Fruit fly (Drosophila melanogaster) whole organism, pupa: ENCODE data around the gene obe.

Experiments
- CG10348 ChIP-seq: fragments of 200-800 bp; sonication (Bioruptor generic); IDR thresholded peaks from 2 replicates; pipeline ENCODE4 v1.3.6; 2022; ENCODE audit warnings: missing biosample characterization, missing genetic modification characterization
- CG12605 ChIP-seq: fragments of 200-800 bp; sonication (Bioruptor generic); IDR thresholded peaks from 2 replicates; pipeline ENCODE4 v1.3.6; 2022; ENCODE audit warnings: missing biosample characterization, missing genetic modification characterization
- CG13204 ChIP-seq: fragments of 200-800 bp; sonication (Bioruptor generic); optimal IDR thresholded peaks from 2 replicates; lab custom pipeline; 2018; ENCODE audit warnings: missing biosample characterization, mild to moderate bottlenecking, missing genetic modification characterization, moderate library complexity
- CG14655 ChIP-seq: fragments of 200-800 bp; sonication (Bioruptor generic); optimal IDR thresholded peaks from 3 replicates; lab custom pipeline; 2017; ENCODE audit warnings: mild to moderate bottlenecking, missing biosample characterization, missing genetic modification reagents, missing genetic modification characterization
- CG15710 ChIP-seq: fragments of 200-800 bp; sonication (Bioruptor generic); optimal IDR thresholded peaks from 2 replicates; lab custom pipeline; 2018; ENCODE audit warnings: missing biosample characterization, mild to moderate bottlenecking, missing genetic modification characterization, moderate library complexity
- CG17806 ChIP-seq: fragments of 200-800 bp; sonication (Bioruptor generic); optimal IDR thresholded peaks from 2 replicates; lab custom pipeline; 2018; ENCODE audit warnings: missing biosample characterization, mild to moderate bottlenecking, missing genetic modification characterization, moderate library complexity
- CG32121 ChIP-seq: fragments of 200-800 bp; sonication (Bioruptor generic); IDR thresholded peaks from 2 replicates; pipeline ENCODE4 v1.3.6; 2022; ENCODE audit warnings: missing biosample characterization, missing genetic modification characterization
- CG34367 ChIP-seq: fragments of 200-800 bp; sonication (Bioruptor generic); optimal IDR thresholded peaks from 2 replicates; lab custom pipeline; 2018; ENCODE audit warnings: missing biosample characterization, mild to moderate bottlenecking, missing genetic modification characterization
- CG4496 ChIP-seq: fragments of 200-800 bp; sonication (Bioruptor generic); IDR thresholded peaks from 3 replicates; pipeline ENCODE4 v1.3.6; 2022; ENCODE audit warnings: missing biosample characterization, missing genetic modification characterization
- CG8159 ChIP-seq: fragments of 200-800 bp; sonication (Bioruptor generic); optimal IDR thresholded peaks from 3 replicates; lab custom pipeline; 2018; ENCODE audit warnings: missing biosample characterization, mild to moderate bottlenecking, missing genetic modification characterization, moderate library complexity
- CG8301 ChIP-seq: fragments of 200-800 bp; sonication (Bioruptor generic); optimal IDR thresholded peaks from 2 replicates; lab custom pipeline; 2018; ENCODE audit warnings: missing biosample characterization, mild to moderate bottlenecking, missing genetic modification characterization
- CG9948 ChIP-seq: fragments of 200-800 bp; sonication (Bioruptor generic); optimal IDR thresholded peaks from 2 replicates; lab custom pipeline; 2018; ENCODE audit warnings: missing biosample characterization, mild to moderate bottlenecking, missing genetic modification characterization, moderate library complexity
- D1 ChIP-seq: fragments of 200-800 bp; sonication (Bioruptor generic); optimal IDR thresholded peaks from 2 replicates; lab custom pipeline; 2018; ENCODE audit warnings: missing biosample characterization, mild to moderate bottlenecking, missing genetic modification characterization, moderate library complexity
- EcR ChIP-seq: fragments of 200-800 bp; sonication (Bioruptor generic); optimal IDR thresholded peaks from 3 replicates; lab custom pipeline; 2019; ENCODE audit warnings: missing biosample characterization, missing genetic modification characterization, mild to moderate bottlenecking, moderate library complexity, missing genetic modification reagents
- Ets98B ChIP-seq: fragments of 200-800 bp; sonication (Bioruptor generic); IDR thresholded peaks from 2 replicates; pipeline ENCODE4 v1.3.6; 2022; ENCODE audit warnings: missing biosample characterization, missing genetic modification characterization
- Pif1A ChIP-seq: fragments of 200-800 bp; sonication (Bioruptor generic); optimal IDR thresholded peaks from 3 replicates; lab custom pipeline; 2016; ENCODE audit warnings: missing biosample characterization, missing genetic modification characterization
- Pif1B ChIP-seq: fragments of 200-800 bp; sonication (Bioruptor generic); optimal IDR thresholded peaks from 3 replicates; lab custom pipeline; 2016; ENCODE audit warnings: missing biosample characterization, missing genetic modification characterization
- Snoo ChIP-seq: fragments of 200-800 bp; sonication (Bioruptor generic); optimal IDR thresholded peaks from 3 replicates; lab custom pipeline; 2017; ENCODE audit warnings: missing biosample characterization, mild to moderate bottlenecking, missing genetic modification characterization, inconsistent platforms
- fd96Ca ChIP-seq: fragments of 200-800 bp; sonication (Bioruptor generic); IDR thresholded peaks from 3 replicates; pipeline ENCODE4 v1.3.6; 2022; ENCODE audit warnings: missing biosample characterization, missing genetic modification characterization
- gl ChIP-seq: fragments of 200-800 bp; sonication (Bioruptor generic); optimal IDR thresholded peaks from 2 replicates; lab custom pipeline; 2018; ENCODE audit warnings: missing biosample characterization, mild to moderate bottlenecking, missing genetic modification characterization
- rn ChIP-seq: fragments of 200-800 bp; sonication (Bioruptor generic); IDR thresholded peaks from 2 replicates; pipeline ENCODE4 v1.3.6; 2022; ENCODE audit warnings: missing biosample characterization, missing genetic modification characterization

obe gene

dm6 chr3R:15451344-15452107, 34.3 kb upstream of the obe start:
- TF ChIP-seq CG4496 (no peak), Pif1A (GFP tag; lab: Kevin White, UChicago) (no peak), EcR (GFP tag; lab: Kevin White, UChicago) (peak; percentile 24), fd96Ca (GFP tag; lab: Robert Waterston, UW) (no peak), CG34367 (tag; lab: Kevin White, UChicago) (no peak), CG8301 (no peak), D1 (tag; lab: Kevin White, UChicago) (no peak)

- peak; percentile 1 for TF ChIP-seq CG14655 (GFP tag; lab: Kevin White, UChicago)
- TF ChIP-seq CG15710 = peak; percentile 49
- peak; percentile 43 for TF ChIP-seq CG17806 (tag; lab: Kevin White, UChicago)
- peak; percentile 38 for TF ChIP-seq Snoo
- TF ChIP-seq gl (tag; lab: Kevin White, UChicago) = no peak
- peak; percentile 67 for TF ChIP-seq EcR (GFP tag; lab: Kevin White, UChicago)
- no peak for TF ChIP-seq CG12605 (GFP tag; lab: Robert Waterston, UW)
- TF ChIP-seq CG4496 = no peak
- TF ChIP-seq CG8301 = peak; percentile 3
- no peak for TF ChIP-seq Ets98B (GFP tag; lab: Robert Waterston, UW)
- peak; percentile 49 for TF ChIP-seq CG8159 (tag; lab: Kevin White, UChicago)
- peak; percentile 7 for TF ChIP-seq Pif1B (GFP tag; lab: Kevin White, UChicago)
- no peak for TF ChIP-seq CG32121
- TF ChIP-seq CG13204 = no peak
- TF ChIP-seq CG10348 = no peak
- TF ChIP-seq D1 (tag; lab: Kevin White, UChicago) = no peak
- peak; percentile 27 for TF ChIP-seq Pif1A (GFP tag; lab: Kevin White, UChicago)
- TF ChIP-seq CG9948 = peak; percentile 13
- no peak for TF ChIP-seq rn
- TF ChIP-seq fd96Ca (GFP tag; lab: Robert Waterston, UW) = no peak
- TF ChIP-seq CG34367 (tag; lab: Kevin White, UChicago) = peak; percentile 1
Observed at dm6 chr3R:15457386-15458011, 28.4 kb upstream of the obe start.

DNA sequence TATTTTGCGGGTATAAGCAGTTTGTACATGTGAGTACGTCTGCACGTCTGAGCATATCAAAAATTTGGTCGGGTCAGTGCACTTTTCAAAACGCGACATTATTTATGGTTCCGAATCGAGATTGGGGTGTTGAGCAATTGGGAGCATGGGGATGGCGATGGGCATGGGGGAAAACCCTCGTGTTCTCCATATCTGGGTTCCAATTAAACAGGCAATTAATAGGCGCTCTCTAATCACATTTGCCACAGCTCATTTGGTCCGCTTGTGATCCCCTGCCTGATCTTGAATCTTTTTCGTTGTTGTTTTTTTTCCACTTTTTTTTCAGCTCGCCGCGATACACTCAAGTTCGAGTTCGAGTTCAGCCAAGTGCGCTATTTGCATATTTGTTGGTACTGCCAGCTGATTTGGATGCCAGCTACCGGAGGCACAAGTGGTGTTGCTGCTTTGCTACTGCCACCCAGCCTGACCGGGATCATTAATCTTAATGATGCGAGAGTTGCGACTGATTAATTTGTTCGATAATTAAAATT, 27.6 kb upstream of the obe start:
- no peak for TF ChIP-seq Ets98B (GFP tag; lab: Robert Waterston, UW)
- no peak for TF ChIP-seq CG14655 (GFP tag; lab: Kevin White, UChicago)
- TF ChIP-seq rn = no peak
- TF ChIP-seq CG10348 = no peak
- no peak for TF ChIP-seq CG9948
- no peak for TF ChIP-seq EcR (GFP tag; lab: Kevin White, UChicago)
- no peak for TF ChIP-seq CG8301
- no peak for TF ChIP-seq Snoo
- TF ChIP-seq Pif1A (GFP tag; lab: Kevin White, UChicago) = no peak

DNA sequence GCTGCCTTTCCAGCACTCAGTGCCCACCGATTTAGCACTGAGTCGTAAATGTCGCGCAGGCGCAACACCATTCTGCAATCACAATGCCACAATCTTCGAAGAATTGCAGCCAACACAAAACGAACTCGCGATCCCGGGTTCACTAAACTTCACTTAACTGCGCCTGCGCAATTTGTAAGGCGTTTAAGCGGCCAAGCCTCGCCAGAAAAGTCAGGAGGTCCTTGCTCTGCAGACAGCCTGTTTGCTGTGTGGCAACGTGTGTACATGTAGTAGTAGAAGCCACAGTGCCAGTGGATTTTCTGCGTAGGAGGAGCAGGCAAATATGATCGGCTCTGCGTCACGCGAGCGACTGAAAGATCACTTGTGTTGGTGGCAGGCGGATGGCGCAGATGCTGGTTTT, 22.7 kb upstream of the obe start:
- TF ChIP-seq Pif1B (GFP tag; lab: Kevin White, UChicago) (no peak), CG13204 (peak; percentile 29), D1 (tag; lab: Kevin White, UChicago) (no peak), EcR (GFP tag; lab: Kevin White, UChicago) (peak; percentile 94)
- TF ChIP-seq, all 21 proteins: peak for 2

dm6 chr3R:15467991-15468764, 17.7 kb upstream of the obe start:
- TF ChIP-seq EcR (GFP tag; lab: Kevin White, UChicago) (no peak), CG8301 (no peak), rn (no peak)

dm6 chr3R:15471742-15472141, 14.1 kb upstream of the obe start:
- TF ChIP-seq CG10348 (no peak), CG4496 (no peak), CG8159 (tag; lab: Kevin White, UChicago) (no peak), EcR (GFP tag; lab: Kevin White, UChicago) (no peak), CG34367 (tag; lab: Kevin White, UChicago) (no peak)
